Worm (Caenorhabditis elegans): ENCODE measurements around the gene C05D11.13.

C05D11.13 gene

DNA sequence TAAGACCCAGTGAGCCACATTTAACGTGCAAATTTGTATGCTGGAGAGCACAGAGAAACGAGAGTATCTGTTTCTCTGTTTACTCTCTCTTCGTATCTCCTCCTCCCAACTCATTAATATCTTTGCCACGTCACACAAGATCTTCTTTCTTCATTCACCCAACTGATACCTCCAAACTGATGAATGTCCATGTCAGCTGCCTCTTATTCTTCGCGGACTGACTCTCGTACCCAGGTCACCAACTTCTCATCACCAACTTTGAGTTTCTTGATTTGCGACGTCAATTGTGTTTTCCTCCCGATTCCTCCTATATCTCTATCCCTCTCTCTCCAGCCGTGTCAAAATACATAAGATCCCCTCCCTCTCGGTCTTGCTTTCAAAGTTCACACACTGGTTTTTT is 42.0 kb downstream of the C05D11.13 start:
- TF ChIP-seq fkh-2 (tag; optimal IDR thresholded peaks at IDR 0.05): no peak
- no peak for TF ChIP-seq nhr-67 (tag; optimal IDR thresholded peaks at IDR 0.05)
- no peak for TF ChIP-seq zag-1 (tag; optimal IDR thresholded peaks at IDR 0.05)
- no peak for TF ChIP-seq egl-5 (tag; optimal IDR thresholded peaks at IDR 0.05)
- peak; percentile 23 for TF ChIP-seq nfya-1 (tag; optimal IDR thresholded peaks at IDR 0.05; ENCODE audit: insufficient read depth)
- TF ChIP-seq nhr-11 (tag; optimal IDR thresholded peaks at IDR 0.05): peak; percentile 65
- TF ChIP-seq lin-15B (tag; optimal IDR thresholded peaks at IDR 0.05): no peak
- no peak for TF ChIP-seq nhr-43 (tag; optimal IDR thresholded peaks at IDR 0.05; ENCODE audit: poor library complexity, severe bottlenecking)
- peak; percentile 56 for TF ChIP-seq lin-39 (tag; optimal IDR thresholded peaks at IDR 0.05)
- TF ChIP-seq nhr-28 (tag; optimal IDR thresholded peaks at IDR 0.05): no peak

DNA sequence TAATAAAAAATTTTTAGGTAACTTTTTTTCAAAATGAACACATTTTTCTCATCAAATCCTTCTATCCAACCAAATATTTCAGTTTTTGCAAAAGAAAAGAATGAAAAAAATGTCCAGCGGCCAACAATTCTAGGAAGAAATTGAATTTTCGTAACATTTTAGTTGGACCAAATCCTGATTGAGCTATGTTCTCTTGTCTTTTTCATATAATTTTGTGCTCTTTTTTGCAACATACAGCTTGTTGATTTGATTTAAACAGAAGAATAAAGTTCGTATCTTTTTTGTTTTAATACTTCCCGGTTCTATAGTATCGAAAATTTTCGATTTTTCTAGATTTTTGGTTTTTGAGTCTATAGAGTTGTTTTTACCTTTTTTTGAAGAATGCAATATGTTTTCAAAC is 45.0 kb downstream of the C05D11.13 start:
- TF ChIP-seq fkh-10 (GFP tag; optimal IDR thresholded peaks at IDR 0.05) (peak; percentile 59), ama-1 (optimal IDR thresholded peaks at IDR 0.05) (no peak), unc-39 (tag; optimal IDR thresholded peaks at IDR 0.05) (no peak), lin-15B (tag; optimal IDR thresholded peaks at IDR 0.05) (no peak), nhr-23 (tag; optimal IDR thresholded peaks at IDR 0.05) (no peak), nhr-11 (tag; optimal IDR thresholded peaks at IDR 0.05) (no peak)

DNA sequence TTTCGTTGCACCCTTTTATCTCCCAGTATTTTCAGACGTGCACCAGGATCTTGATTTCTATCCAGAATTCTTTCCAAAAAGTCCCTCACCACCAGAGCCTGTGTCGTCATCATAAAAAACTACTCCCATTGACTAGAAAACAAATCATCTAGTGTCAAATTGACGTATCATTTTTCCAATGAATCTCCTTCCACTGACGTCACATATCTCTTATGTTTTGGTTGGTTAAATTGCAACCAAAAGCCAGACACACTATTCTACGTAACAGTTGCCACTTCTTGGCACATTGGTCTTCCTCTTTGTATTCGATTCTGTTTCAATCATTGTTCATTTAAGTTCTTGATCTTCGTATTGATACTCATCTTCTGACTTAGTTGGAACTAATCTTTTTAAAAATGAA is 46.3 kb downstream of the C05D11.13 start:
- TF ChIP-seq nhr-237 (tag; optimal IDR thresholded peaks at IDR 0.05) (no peak), hmg-11 (tag; optimal IDR thresholded peaks at IDR 0.05) (no peak), skn-1 (tag; optimal IDR thresholded peaks at IDR 0.05) (no peak), elt-2 (tag; optimal IDR thresholded peaks at IDR 0.05) (no peak), nhr-11 (tag; optimal IDR thresholded peaks at IDR 0.05) (peak; percentile 31), pha-4 (tag; optimal IDR thresholded peaks at IDR 0.05) (no peak), elt-3 (tag; optimal IDR thresholded peaks at IDR 0.05) (no peak), ceh-82 (tag; optimal IDR thresholded peaks at IDR 0.05) (no peak), ceh-16 (tag; optimal IDR thresholded peaks at IDR 0.05) (no peak), ama-1 (optimal IDR thresholded peaks at IDR 0.05) (no peak), ceh-28 (tag; optimal IDR thresholded peaks at IDR 0.05) (no peak), nfya-1 (tag; optimal IDR thresholded peaks at IDR 0.05; ENCODE audit: insufficient read depth) (peak; percentile 22), ceh-9 (tag; optimal IDR thresholded peaks at IDR 0.05) (no peak), ztf-4 (tag; optimal IDR thresholded peaks at IDR 0.05) (no peak), egl-5 (tag; optimal IDR thresholded peaks at IDR 0.05) (no peak)

DNA sequence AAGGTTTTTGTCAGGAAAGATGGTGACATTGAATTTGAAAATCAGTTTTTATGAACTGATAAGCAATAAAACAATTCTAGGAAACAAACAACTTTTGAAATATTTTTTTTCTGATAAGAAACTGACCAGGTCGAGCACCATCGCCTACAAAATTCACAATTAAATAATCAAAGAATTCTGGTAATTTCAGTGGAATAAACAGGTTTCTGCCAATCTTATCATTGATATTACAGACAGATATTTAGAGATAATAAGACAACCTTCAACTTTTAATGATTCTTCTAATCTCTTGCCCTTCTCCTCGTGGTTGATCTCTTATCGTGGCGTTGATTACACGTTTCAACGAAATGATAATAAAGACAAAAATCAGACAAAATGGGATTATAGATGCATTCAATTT is 48.0 kb downstream of the C05D11.13 start:
- TF ChIP-seq nhr-25 (tag; optimal IDR thresholded peaks at IDR 0.05) (peak; percentile 73), nhr-12 (tag; optimal IDR thresholded peaks at IDR 0.05) (no peak), ceh-82 (tag; optimal IDR thresholded peaks at IDR 0.05) (no peak), lsy-12 (tag; optimal IDR thresholded peaks at IDR 0.05) (no peak), zag-1 (tag; optimal IDR thresholded peaks at IDR 0.05) (no peak), nhr-11 (tag; optimal IDR thresholded peaks at IDR 0.05) (no peak), egl-5 (tag; optimal IDR thresholded peaks at IDR 0.05) (no peak), unc-62 (GFP tag; optimal IDR thresholded peaks at IDR 0.05) (no peak), nhr-28 (tag; optimal IDR thresholded peaks at IDR 0.05) (no peak), aly-2 (tag; optimal IDR thresholded peaks at IDR 0.05) (no peak), hmg-11 (tag; optimal IDR thresholded peaks at IDR 0.05) (no peak), elt-1 (tag; optimal IDR thresholded peaks at IDR 0.05) (no peak), eor-1 (tag; optimal IDR thresholded peaks at IDR 0.05) (no peak), nfya-1 (tag; optimal IDR thresholded peaks at IDR 0.05; ENCODE audit: insufficient read depth) (no peak), ceh-9 (tag; optimal IDR thresholded peaks at IDR 0.05) (no peak), lin-15B (tag; optimal IDR thresholded peaks at IDR 0.05) (no peak), elt-3 (tag; optimal IDR thresholded peaks at IDR 0.05) (peak; percentile 2 to 100 (median 82)), nhr-23 (tag; optimal IDR thresholded peaks at IDR 0.05) (no peak), skn-1 (tag; optimal IDR thresholded peaks at IDR 0.05) (peak; percentile 11), unc-39 (tag; optimal IDR thresholded peaks at IDR 0.05) (no peak), tbx-2 (tag; optimal IDR thresholded peaks at IDR 0.05) (no peak), pha-4 (tag; optimal IDR thresholded peaks at IDR 0.05) (peak; percentile 32), sea-2 (GFP tag; optimal IDR thresholded peaks at IDR 0.05) (no peak), pqm-1 (tag; optimal IDR thresholded peaks at IDR 0.05) (peak; percentile 85), ztf-4 (tag; optimal IDR thresholded peaks at IDR 0.05) (no peak), mdl-1 (tag; optimal IDR thresholded peaks at IDR 0.05) (no peak), nhr-76 (tag; optimal IDR thresholded peaks at IDR 0.05) (no peak), nhr-237 (tag; optimal IDR thresholded peaks at IDR 0.05) (no peak), mml-1 (tag; optimal IDR thresholded peaks at IDR 0.05) (no peak), ama-1 (optimal IDR thresholded peaks at IDR 0.05) (no peak), fkh-2 (tag; optimal IDR thresholded peaks at IDR 0.05) (no peak), fkh-10 (GFP tag; optimal IDR thresholded peaks at IDR 0.05) (no peak), ceh-28 (tag; optimal IDR thresholded peaks at IDR 0.05) (no peak), elt-2 (tag; optimal IDR thresholded peaks at IDR 0.05) (peak; percentile 95), ZK546.5 (tag; optimal IDR thresholded peaks at IDR 0.05) (no peak), ztf-11 (tag; optimal IDR thresholded peaks at IDR 0.05) (no peak), lin-39 (tag; optimal IDR thresholded peaks at IDR 0.05) (no peak), nhr-67 (tag; optimal IDR thresholded peaks at IDR 0.05) (no peak), fos-1 (tag; optimal IDR thresholded peaks at IDR 0.05) (no peak), egl-27 (tag; optimal IDR thresholded peaks at IDR 0.05) (no peak), snpc-4 (tag; optimal IDR thresholded peaks at IDR 0.05) (no peak), daf-12 (tag; optimal IDR thresholded peaks at IDR 0.05) (no peak), ceh-16 (tag; optimal IDR thresholded peaks at IDR 0.05) (no peak), nhr-43 (tag; optimal IDR thresholded peaks at IDR 0.05; ENCODE audit: poor library complexity, severe bottlenecking) (peak; percentile 70)

All from whole organism, L3 larva.